Worm (Caenorhabditis elegans): ENCODE measurements around the gene twk-31.
A peak's percentile ranks its signal among the peaks of the same experiment; 100 is the strongest.

twk-31 gene

DNA sequence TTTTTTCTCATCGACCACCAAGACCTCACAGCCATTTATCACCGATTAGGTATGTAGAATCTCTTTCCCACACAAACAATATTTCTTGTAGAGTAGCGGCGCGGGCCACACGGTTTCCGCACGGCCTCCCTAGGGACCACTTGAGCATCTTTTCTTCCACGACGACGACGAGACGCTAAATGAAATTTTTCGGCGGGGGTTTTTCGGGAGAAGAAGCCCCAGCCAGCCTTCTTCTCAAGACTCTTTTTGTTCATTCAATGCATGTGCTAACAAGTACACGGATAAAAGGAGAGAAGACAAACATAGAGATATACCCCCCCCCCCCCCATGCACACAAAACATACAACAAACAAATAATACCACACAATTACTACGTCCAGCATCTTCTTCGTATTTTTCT lies 48.6 kb downstream of the twk-31 start:
- TF ChIP-seq ceh-19 (GFP tag; optimal IDR thresholded peaks at IDR 0.05) (no peak), elt-2 (tag; optimal IDR thresholded peaks at IDR 0.05) (no peak), ceh-31 (tag; optimal IDR thresholded peaks at IDR 0.05) (peak; percentile 18), mec-3 (tag; optimal IDR thresholded peaks at IDR 0.05; ENCODE audit: borderline replicate concordance) (no peak), syd-9 (tag; optimal IDR thresholded peaks at IDR 0.05) (no peak), ceh-14 (tag; optimal IDR thresholded peaks at IDR 0.05) (peak; percentile 9), che-1 (tag; optimal IDR thresholded peaks at IDR 0.05) (no peak), dmd-4 (tag; optimal IDR thresholded peaks at IDR 0.05; ENCODE audit: borderline replicate concordance) (no peak), ahr-1 (tag; optimal IDR thresholded peaks at IDR 0.05) (no peak), unc-86 (tag; optimal IDR thresholded peaks at IDR 0.05) (no peak), F13H6.1 (tag; optimal IDR thresholded peaks at IDR 0.05) (no peak), sox-2 (GFP tag; IDR thresholded peaks at IDR 0.05) (no peak), T23F11.4 (GFP tag; optimal IDR thresholded peaks at IDR 0.05) (no peak), unc-3 (GFP tag; conservative IDR thresholded peaks at IDR 0.05) (peak; percentile 35), unc-3 (tag; optimal IDR thresholded peaks at IDR 0.05) (peak; percentile 35), unc-42 (tag; optimal IDR thresholded peaks at IDR 0.05) (peak; percentile 49), zip-5 (tag; optimal IDR thresholded peaks at IDR 0.05) (no peak), Y22D7AL.16 (tag; optimal IDR thresholded peaks at IDR 0.05) (no peak), unc-55 (GFP tag; optimal IDR thresholded peaks at IDR 0.05) (no peak), ceh-9 (tag; optimal IDR thresholded peaks at IDR 0.05) (no peak)

DNA sequence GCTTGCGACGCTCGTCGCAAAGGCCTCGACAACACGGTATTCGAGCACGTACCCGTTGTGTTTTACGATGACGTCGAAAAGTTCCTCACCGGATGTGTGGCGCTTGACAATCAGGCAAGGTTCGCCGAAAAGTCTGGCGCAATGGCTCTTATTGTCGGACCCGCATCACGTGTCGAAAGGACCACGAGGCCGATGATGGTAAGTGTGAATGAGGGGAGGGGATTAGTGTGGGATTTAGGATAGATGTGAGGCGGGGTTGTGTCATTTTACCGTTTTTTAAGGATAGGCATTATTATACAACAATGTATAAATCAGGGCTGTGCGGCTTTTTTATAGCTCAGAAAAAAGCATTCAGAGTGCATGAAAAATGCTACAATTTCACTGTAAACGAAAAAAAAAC lies 49.3 kb downstream of the twk-31 start:
- TF ChIP-seq nhr-232 (tag; optimal IDR thresholded peaks at IDR 0.05), result no peak
- TF ChIP-seq hlh-30 (tag; optimal IDR thresholded peaks at IDR 0.05; ENCODE audit: insufficient read depth), result peak; percentile 58
- no peak for TF ChIP-seq unc-55 (GFP tag; optimal IDR thresholded peaks at IDR 0.05)
- no peak for TF ChIP-seq ceh-48 (tag; optimal IDR thresholded peaks at IDR 0.05)
- no peak for TF ChIP-seq ets-4 (tag; optimal IDR thresholded peaks at IDR 0.05)
- TF ChIP-seq sdc-2 (tag; optimal IDR thresholded peaks at IDR 0.05), result no peak
- no peak for TF ChIP-seq sox-2 (GFP tag; IDR thresholded peaks at IDR 0.05)

DNA sequence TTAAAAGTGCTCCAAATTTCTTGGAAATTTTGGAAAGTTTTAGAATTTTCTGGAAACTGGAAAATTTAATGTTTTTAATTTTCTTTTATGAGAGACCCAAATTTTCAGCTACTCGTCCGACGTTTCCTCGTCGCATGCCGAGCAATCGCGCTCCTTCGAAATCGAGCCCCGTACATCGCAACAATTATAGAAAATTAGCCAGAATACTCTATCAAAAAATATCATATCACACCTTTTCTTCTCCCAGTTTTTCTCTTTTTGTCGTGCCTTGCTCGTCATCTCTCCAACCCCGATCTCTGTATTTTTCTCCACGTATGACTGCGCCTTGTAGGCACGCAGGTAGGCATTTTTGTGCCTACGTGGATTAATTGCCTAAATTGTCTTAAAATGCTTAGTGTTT lies 51.9 kb downstream of the twk-31 start:
- no peak for TF ChIP-seq ceh-30 (tag; optimal IDR thresholded peaks at IDR 0.05)
- no peak for TF ChIP-seq ceh-18 (tag; optimal IDR thresholded peaks at IDR 0.05)
- no peak for TF ChIP-seq madf-2 (tag; optimal IDR thresholded peaks at IDR 0.05)
- no peak for TF ChIP-seq syd-9 (tag; optimal IDR thresholded peaks at IDR 0.05)
- TF ChIP-seq ama-1 (optimal IDR thresholded peaks at IDR 0.05), result no peak
- TF ChIP-seq zip-5 (tag; optimal IDR thresholded peaks at IDR 0.05), result no peak
- no peak for TF ChIP-seq ztf-16 (tag; optimal IDR thresholded peaks at IDR 0.05)
- no peak for TF ChIP-seq C08G9.2 (tag; optimal IDR thresholded peaks at IDR 0.05)
- no peak for TF ChIP-seq ttx-3 (tag; optimal IDR thresholded peaks at IDR 0.05)
- TF ChIP-seq pha-2 (tag; optimal IDR thresholded peaks at IDR 0.05), result no peak
- no peak for TF ChIP-seq Y22D7AL.16 (tag; optimal IDR thresholded peaks at IDR 0.05)
- TF ChIP-seq sdc-2 (tag; optimal IDR thresholded peaks at IDR 0.05), result no peak
- no peak for TF ChIP-seq nhr-11 (tag; optimal IDR thresholded peaks at IDR 0.05)
- TF ChIP-seq rnt-1 (tag; optimal IDR thresholded peaks at IDR 0.05), result no peak
- TF ChIP-seq ceh-24 (tag; optimal IDR thresholded peaks at IDR 0.05), result no peak
- no peak for TF ChIP-seq fkh-6 (tag; optimal IDR thresholded peaks at IDR 0.05)
- TF ChIP-seq nhr-232 (tag; optimal IDR thresholded peaks at IDR 0.05), result no peak
- no peak for TF ChIP-seq odd-2 (tag; optimal IDR thresholded peaks at IDR 0.05)

DNA sequence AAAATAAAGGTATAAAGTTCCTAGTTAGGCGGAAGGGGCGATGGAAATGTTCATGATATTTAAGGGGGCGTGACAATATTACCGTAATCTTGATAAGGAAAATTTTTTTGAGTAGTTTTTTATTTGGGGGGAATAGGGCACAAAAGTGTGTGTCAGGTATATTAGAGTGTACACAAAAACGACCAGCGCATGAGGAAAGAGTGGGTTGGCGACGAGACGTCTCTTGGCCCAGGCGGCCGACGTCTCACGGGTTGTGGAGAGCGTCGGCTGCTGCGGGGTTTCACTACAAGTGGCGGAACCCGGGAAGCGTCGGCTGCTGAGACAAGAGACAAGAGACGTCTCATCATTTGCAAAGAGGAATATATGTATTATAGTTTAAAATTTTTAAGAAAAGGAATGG lies 53.2 kb downstream of the twk-31 start:
- TF ChIP-seq elt-2 (tag; optimal IDR thresholded peaks at IDR 0.05), result peak; percentile 6
- TF ChIP-seq ref-2 (tag; optimal IDR thresholded peaks at IDR 0.05), result peak; percentile 52
- TF ChIP-seq ceh-22 (tag; optimal IDR thresholded peaks at IDR 0.05), result no peak
